Worm (Caenorhabditis elegans): ENCODE results near the gene R07B1.5.

Gene R07B1.5

DNA sequence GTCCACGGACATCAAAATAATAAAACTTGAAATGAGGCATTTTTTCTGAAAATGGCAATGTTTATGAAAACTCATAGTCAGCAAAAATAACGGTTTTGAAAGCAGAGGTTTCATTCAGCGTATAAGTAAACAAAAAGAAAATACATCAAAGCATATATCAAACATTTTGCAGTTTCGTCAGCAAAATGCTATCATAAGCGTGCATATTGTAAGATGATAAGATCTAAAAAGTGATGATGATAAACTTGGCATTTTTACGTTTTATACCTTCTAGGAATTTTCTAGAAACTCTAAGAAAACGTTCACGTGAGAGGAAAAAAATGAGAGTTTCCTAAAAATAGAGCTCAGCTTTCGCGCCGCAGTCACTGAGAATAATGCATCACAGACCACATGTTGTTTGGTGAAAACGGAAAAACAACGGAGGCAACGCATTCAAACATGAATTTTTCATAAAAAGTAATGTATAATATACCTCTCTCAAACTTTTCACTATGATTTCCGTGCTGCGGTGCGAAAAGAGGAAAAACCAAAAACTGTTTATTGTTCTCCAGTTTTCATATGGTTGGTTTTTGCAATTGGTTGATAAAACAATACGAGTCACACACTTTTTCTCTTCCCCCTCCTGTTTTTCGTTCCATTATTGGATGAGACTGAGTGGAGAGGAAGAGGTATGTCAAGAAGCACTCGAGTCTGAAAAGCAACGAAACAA lies at the start of gene R07B1.5, which contains the start of gene gst-36:
TSS of gene R07B1.5 (plus strand) at position 665 of the 709 bp plus-strand sequence.
TSS of gene gst-36 (minus strand) at position 45 of the 709 bp plus-strand sequence.
- TF ChIP-seq unc-62 (GFP tag; optimal IDR thresholded peaks at IDR 0.05) = no peak

DNA sequence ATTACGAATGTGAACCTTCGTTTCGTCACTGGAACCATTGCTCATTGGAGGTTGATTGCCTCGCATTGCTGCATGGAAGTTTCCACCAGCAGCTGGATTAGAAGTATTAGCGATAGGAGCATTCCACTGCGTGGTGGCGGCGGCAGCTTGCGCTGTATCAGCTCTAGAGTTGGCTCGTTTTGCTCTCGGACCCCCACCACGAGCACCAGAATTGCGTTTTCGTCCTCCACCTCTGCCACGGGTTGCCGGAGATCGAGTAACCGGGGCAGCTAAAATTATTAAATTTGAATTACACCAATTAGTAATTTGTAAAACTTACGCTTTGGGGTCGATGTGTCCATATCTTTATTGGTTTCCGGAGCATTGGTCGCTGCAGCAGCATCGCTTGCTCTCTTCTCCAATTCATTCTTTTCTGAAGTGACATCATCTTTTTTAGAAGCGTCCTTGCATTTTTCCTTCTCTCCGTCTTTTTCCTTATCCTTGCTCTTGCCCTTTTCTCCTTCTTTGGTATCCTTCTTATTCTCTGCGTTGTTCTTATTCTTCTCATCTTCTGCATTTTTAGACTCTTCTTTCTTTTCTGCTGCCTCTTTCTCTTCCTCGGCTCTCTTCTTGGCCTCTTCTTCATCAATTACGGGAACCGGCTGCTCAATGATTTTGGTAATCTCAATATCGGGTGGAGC lies 49.1 kb upstream of the R07B1.5 start:
- TF ChIP-seq unc-62 (GFP tag; optimal IDR thresholded peaks at IDR 0.05) = no peak

DNA sequence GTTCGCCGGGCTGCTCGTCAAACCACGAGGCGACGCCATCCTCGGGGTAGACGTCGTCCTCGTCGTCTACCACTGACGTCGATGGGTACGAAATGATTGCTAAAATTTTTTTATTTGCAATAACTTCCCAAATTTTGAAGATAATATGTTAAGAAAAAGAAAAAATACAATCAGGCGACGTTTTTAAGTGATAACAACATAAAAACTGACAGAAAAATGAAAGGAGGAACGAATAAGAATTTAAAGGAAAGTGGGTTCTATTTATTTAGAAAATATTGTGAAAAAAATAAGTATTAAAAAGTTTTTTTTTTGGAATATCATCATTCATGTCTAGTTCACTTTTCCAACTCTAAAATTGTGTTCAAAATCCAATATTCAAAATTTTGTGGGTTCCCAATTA lies 41.2 kb upstream of the R07B1.5 start, which contains the start of gene dpy-22:
TSS of gene dpy-22 (minus strand) at position 101 of the 400 bp plus-strand sequence.
- TF ChIP-seq unc-62 (GFP tag; optimal IDR thresholded peaks at IDR 0.05) = no peak

DNA sequence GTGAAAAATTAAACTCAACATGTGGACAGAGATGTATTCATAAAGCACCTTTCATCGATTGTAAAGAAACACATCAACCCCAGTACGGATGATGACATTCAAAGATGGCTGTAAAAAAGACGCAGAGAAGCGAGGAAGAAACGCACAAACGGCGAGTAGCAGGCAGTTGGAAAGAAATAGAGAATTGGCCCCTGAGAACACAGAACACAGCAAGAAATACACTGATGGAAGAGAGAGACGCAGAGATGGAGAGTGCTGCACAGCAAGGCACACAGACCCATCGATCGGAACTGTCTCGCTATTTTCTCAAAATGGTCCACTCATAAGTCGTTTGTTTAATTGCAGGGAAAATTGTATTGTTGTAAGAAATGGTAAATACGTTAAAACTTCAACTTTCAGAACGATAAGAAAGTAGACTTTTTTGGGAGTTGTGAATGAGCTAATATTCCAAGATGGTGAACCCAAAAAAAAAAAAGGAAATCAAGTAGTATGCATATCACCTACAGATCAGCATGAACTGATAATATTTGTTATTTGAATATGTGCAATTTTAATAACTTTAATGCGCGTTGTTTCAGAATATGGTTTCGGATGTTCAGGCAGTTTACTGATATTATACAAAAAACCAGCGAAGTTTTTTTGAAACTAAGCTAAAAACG lies 40.6 kb upstream of the R07B1.5 start:
- TF ChIP-seq unc-62 (GFP tag; optimal IDR thresholded peaks at IDR 0.05) = no peak

DNA sequence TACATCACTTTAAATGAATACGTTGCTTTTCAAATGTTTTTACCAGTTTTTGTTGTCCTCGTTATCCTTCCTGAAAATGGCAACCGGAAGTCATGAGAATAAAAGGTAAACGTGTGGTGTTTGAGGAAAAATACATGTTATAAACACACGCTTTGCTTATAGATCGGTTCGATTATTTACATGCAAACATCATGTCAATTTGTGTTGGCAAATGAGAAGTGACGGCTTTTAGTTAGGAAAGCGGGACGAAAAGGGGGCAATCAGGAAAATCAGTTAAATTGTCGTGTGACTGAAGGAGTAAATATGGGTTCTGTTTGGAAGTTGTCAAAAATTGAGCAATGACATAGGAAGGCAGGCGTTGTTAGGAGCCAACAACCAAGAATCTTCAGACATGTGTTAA lies 32.2 kb upstream of the R07B1.5 start, which contains the start of gene rrc-1:
TSS of gene rrc-1 (minus strand) at position 74 of the 400 bp plus-strand sequence.
- no peak for TF ChIP-seq unc-62 (GFP tag; optimal IDR thresholded peaks at IDR 0.05)

DNA sequence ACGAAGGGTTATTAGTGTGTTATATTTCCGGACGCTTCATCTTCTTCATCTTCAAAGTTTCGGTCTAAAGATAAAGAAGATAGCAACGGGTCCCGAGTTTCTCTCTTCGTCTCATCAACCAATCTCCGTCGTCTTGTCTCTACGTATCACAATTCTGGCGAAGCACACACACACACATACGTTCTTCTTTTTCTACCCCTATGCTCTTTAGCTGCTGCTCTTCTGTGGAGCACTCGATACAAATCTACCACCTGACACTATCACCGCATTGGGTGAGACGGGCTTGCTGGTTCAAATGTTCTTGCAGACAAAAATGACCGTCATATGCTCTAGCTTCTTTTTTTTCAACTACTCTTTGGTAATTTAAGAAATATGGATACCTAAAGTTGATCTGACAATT lies 31.0 kb upstream of the R07B1.5 start:
- no peak for TF ChIP-seq unc-62 (GFP tag; optimal IDR thresholded peaks at IDR 0.05)

DNA sequence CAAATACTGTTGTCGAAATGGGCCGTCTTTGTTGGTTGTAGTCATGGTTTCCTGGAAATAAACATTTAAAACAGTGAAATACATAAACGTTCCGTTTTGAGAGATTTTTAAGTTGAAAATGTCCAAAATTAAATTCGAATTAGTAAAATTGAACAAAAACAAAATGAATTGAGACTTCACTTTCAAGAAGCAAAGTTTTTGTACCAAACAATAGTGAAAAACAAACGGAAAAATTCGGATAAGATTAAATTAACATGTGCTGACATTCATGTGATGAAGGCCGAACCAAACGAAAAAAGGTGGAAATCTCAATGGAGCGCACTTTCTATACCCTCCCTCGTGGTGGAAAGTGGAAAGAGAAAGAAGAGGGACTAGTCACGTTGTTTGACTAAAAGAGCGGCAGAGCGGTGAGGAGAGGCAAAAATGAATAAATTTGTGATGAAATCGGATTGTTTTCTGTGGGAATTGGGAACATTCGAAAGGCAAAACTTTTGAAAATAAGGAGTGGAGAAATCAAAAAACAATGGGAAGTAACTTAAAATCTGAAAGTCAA lies 25.3 kb upstream of the R07B1.5 start, which contains the start of gene ipla-2:
TSS of gene ipla-2 (minus strand) at position 51 of the 553 bp plus-strand sequence.
- TF ChIP-seq unc-62 (GFP tag; optimal IDR thresholded peaks at IDR 0.05) = no peak

DNA sequence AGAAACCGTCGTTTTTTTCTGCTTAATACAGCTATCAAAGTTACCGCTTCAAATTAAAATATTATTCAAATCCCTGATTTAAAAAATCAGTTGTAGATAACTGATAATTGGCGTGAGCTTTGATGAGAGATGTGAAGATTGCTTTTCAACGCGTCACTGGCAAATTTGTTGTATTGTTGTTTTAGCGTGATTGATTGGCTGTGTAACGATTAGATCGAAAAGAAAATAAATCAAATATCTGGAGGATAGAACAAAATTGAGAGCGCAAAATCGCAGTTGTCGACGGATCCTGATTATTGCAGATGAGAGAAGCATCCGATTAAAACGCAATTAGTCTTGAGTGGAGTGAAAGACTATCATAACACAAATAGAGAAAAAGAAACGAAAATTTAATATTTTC lies 22.5 kb upstream of the R07B1.5 start:
- no peak for TF ChIP-seq unc-62 (GFP tag; optimal IDR thresholded peaks at IDR 0.05)

DNA sequence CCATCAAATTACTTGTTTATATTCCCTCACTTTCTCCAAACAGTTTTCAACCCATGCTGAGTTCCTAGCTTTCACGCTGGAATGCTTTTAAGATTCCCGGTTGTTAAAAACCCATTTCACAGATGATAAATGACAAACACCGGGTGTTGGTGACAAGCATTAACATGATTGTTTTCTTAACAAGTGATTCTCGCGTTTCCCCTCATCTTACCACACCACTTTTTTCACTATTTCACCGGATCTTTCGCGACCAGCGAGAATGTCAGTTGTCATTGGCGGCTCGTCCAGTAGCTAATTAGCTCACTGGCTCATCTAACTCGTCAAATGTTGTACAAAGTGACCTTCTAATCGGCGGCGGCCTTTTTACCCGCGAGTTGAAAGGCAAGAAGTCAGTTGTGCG lies 21.3 kb upstream of the R07B1.5 start:
- TF ChIP-seq unc-62 (GFP tag; optimal IDR thresholded peaks at IDR 0.05) = no peak

DNA sequence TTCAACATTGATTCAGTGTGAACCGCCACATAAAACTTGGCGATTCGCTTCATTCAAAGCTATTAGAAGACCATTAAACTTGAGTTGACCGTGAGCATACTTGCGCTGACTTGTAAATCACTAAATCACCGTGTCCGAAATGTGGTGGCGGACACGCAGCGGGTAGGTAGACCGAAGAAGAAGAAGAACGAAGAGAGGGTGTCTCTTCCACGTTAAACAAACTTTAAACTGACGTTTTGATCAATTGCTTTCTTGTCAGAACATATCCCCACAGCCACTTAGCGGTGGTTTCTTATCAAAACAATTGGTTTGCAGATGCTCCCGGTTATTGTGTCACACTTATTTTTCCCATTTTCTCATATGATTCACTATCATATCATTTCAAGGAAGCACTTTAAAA lies 19.8 kb upstream of the R07B1.5 start:
- no peak for TF ChIP-seq unc-62 (GFP tag; optimal IDR thresholded peaks at IDR 0.05)

DNA sequence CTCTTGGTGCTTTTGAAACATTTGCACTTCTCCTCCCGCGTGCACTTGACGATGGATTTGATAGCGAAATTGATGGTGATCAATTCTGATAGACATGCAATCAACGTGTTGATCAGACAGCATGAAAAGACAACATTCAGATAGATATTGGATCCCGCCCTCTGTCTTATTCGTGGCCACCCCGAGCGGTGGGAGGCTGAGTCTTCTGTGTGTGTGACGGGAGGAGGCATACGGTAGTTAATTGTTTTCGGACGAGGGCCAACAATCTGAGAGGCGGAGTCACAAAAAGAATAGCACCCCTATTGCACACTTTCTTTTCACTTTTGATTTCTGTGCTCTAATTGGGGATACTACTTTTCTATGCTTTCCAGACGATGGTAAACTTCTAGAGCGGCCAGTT lies 17.5 kb upstream of the R07B1.5 start:
- no peak for TF ChIP-seq unc-62 (GFP tag; optimal IDR thresholded peaks at IDR 0.05)

DNA sequence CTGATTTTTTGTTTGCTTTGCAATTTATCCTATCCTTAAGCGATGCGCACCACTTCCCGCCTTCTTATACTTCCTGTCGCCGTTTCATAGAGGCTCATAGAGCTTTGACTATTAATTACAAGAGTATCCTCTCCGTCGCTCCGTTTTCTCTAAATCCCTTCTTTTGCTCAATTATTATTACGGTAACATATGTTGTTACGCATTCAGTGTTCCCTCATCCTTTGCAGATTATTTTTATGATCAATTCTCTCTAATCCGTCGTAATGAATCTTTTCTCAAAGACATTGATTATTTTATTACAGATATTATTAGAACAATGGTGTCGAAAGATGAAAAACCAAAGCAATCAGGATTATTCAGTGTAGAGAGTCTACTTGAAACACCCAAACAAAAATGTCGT lies 16.4 kb upstream of the R07B1.5 start, which contains the start of gene vab-15:
TSS of gene vab-15 (plus strand) at position 301 of the 400 bp plus-strand sequence.
- TF ChIP-seq unc-62 (GFP tag; optimal IDR thresholded peaks at IDR 0.05) = no peak

DNA sequence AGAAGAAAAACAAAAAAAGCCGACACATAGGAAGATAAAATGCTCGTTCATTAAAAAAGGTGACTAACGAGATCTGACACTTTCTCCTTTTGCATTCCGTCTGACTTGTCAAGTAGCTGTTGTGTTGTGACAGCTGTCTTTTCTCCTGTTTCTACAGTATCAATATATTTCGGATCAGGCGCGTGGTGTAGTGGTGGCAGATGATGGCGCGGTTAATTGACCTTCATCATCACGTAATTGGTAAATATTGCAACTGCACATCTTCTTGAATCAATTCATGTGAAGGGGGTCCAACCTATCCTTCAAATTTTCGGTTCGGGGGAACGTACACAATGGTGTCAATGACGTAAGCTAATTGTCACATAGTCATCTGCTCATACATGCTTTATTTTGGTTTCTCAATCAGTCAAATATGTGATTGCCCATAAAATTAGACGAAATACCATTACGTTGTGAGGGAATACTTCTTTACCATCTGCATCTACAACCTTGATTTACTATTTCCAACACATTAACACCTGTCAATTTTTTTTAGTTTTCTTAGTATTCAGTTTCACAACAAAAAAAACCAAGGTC lies 15.1 kb upstream of the R07B1.5 start:
- TF ChIP-seq unc-62 (GFP tag; optimal IDR thresholded peaks at IDR 0.05) = no peak

DNA sequence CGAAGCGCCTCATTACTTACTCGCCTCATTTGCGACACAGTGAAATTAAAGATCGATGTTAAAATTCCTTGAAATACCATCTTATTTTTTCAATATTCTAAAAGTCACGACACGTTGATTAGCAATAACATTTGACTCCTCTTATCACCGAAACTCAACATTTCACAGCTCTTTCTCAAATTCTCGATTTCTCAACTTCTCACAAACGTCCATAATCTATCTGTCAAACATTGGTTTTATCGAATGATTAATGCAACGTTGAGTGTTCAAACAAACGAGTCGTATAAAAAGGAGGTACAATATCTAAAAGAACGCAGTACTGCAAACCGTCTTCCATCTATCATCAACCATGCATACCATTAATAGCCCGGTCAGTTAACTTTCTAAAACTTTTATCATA lies 13.1 kb upstream of the R07B1.5 start, which contains the start of gene lec-8:
TSS of gene lec-8 (plus strand) at position 314 of the 400 bp plus-strand sequence.
- TF ChIP-seq unc-62 (GFP tag; optimal IDR thresholded peaks at IDR 0.05) = no peak

DNA sequence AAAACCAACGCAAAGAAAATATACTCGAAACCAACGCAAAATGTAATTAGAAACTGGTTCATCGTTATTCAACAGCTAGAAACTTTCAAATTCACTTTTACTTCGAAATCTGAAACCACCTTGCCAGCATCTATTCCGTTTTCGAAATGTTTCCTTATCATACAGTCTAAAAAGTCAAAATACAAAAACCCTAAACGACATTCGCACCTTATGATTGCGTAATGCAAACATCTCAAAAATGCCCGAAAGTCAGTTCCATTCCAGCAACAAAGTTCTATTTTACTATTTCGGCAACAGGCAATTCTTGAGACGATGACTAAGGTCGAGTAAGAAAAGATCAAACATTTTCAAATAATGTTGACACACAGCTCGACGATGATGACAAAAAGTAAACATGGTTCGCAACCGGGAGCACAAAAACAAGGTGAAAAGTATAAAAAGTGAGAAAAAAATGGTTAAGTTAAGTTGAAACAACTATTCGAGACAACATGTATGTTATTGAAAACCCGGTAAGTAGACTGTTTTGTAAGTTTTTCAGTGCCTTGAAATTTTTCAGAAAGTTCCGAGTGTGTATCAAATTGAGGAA lies 11.5 kb upstream of the R07B1.5 start, which contains the start of gene lec-7:
TSS of gene lec-7 (plus strand) at position 297 of the 586 bp plus-strand sequence.
- TF ChIP-seq unc-62 (GFP tag; optimal IDR thresholded peaks at IDR 0.05) = no peak
